Fruit fly (Drosophila melanogaster): ENCODE measurements around the gene Osi3.

Osi3 gene

dm6 chr3R:6222119-6222518 is 6.5 kb downstream of the Osi3 start (continued):
- TF ChIP-seq CG2678 (tag; optimal IDR thresholded peaks at IDR 0.05) (peak; percentile 13), CHES-1-like (GFP tag; optimal IDR thresholded peaks at IDR 0.05) (no peak), fd102C (GFP tag; optimal IDR thresholded peaks at IDR 0.05) (no peak), croc (GFP tag; conservative IDR thresholded peaks at IDR 0.05) (no peak), row (GFP tag; IDR thresholded peaks at IDR 0.05) (0 out of 3 replicates have a peak, but pooled peaks have one; percentile 6), D (optimal IDR thresholded peaks at IDR 0.05) (no peak), D (GFP tag; optimal IDR thresholded peaks at IDR 0.05) (peak; percentile 3), dmrt99B (tag; optimal IDR thresholded peaks at IDR 0.05) (peak; percentile 17), CG6254 (GFP tag; optimal IDR thresholded peaks at IDR 0.05) (no peak), Hr39 (optimal IDR thresholded peaks at IDR 0.05) (no peak), Sox100B (GFP tag; optimal IDR thresholded peaks at IDR 0.05) (peak; percentile 16)

- no peak for TF ChIP-seq so (GFP tag; IDR thresholded peaks at IDR 0.05)
- TF ChIP-seq CG34224 (GFP tag; IDR thresholded peaks at IDR 0.05; ENCODE audit: partially characterized antibody): no peak
- no peak for TF ChIP-seq CG14441 (GFP tag; IDR thresholded peaks at IDR 0.05)
- no peak for TF ChIP-seq CG13287 (GFP tag; IDR thresholded peaks at IDR 0.05; ENCODE audit: partially characterized antibody)
- TF ChIP-seq phol (tag; optimal IDR thresholded peaks at IDR 0.05): no peak
- TF ChIP-seq CG5245 (GFP tag; optimal IDR thresholded peaks at IDR 0.05): no peak
- no peak for TF ChIP-seq caup (GFP tag; optimal IDR thresholded peaks at IDR 0.05; ENCODE audit: severe bottlenecking)
- no peak for TF ChIP-seq CG8478 (optimal IDR thresholded peaks at IDR 0.05)
- peak; percentile 60 for TF ChIP-seq abd-A (tag; optimal IDR thresholded peaks at IDR 0.05)
- no peak for TF ChIP-seq NK7.1 (GFP tag; optimal IDR thresholded peaks at IDR 0.05)
- no peak for TF ChIP-seq CG11456 (GFP tag; IDR thresholded peaks at IDR 0.05)
- TF ChIP-seq Vsx1 (GFP tag; optimal IDR thresholded peaks at IDR 0.05): no peak
- TF ChIP-seq CG16813 (GFP tag; IDR thresholded peaks at IDR 0.05; ENCODE audit: partially characterized antibody): no peak
- TF ChIP-seq gsb-n (tag; optimal IDR thresholded peaks at IDR 0.05): no peak
- TF ChIP-seq HmgZ (tag; optimal IDR thresholded peaks at IDR 0.05): no peak
- TF ChIP-seq CG12219 (GFP tag; optimal IDR thresholded peaks at IDR 0.05): no peak
- TF ChIP-seq Dp (GFP tag; optimal IDR thresholded peaks at IDR 0.05): no peak
- TF ChIP-seq hbn (GFP tag; IDR thresholded peaks at IDR 0.05; ENCODE audit: partially characterized antibody): no peak
- no peak for TF ChIP-seq CG2889 (GFP tag; IDR thresholded peaks at IDR 0.05)
- no peak for TF ChIP-seq D19B (GFP tag; optimal IDR thresholded peaks at IDR 0.05)
- TF ChIP-seq Hr78 (GFP tag; optimal IDR thresholded peaks at IDR 0.05): peak in 1 of 2 experiments; percentile 32
- TF ChIP-seq Mad (GFP tag; optimal IDR thresholded peaks at IDR 0.05): no peak
- no peak for TF ChIP-seq D19A (tag; optimal IDR thresholded peaks at IDR 0.05)
- no peak for TF ChIP-seq tx (GFP tag; optimal IDR thresholded peaks at IDR 0.05)
- TF ChIP-seq pb (GFP tag; optimal IDR thresholded peaks at IDR 0.05): no peak
- TF ChIP-seq onecut (GFP tag; IDR thresholded peaks at IDR 0.05): no peak
- TF ChIP-seq insv (GFP tag; optimal IDR thresholded peaks at IDR 0.05): no peak
- peak; percentile 14 for TF ChIP-seq pros (GFP tag; optimal IDR thresholded peaks at IDR 0.05)
- no peak for TF ChIP-seq Aef1 (GFP tag; IDR thresholded peaks at IDR 0.05)
- no peak for TF ChIP-seq CG14710 (tag; optimal IDR thresholded peaks at IDR 0.05)
- no peak for TF ChIP-seq Doc3 (GFP tag; IDR thresholded peaks at IDR 0.05; ENCODE audit: partially characterized antibody)
- TF ChIP-seq Rfx (GFP tag; IDR thresholded peaks at IDR 0.05): no peak
- TF ChIP-seq z (GFP tag; IDR thresholded peaks at IDR 0.05): no peak
- peak; percentile 34 for TF ChIP-seq kni (GFP tag; optimal IDR thresholded peaks at IDR 0.05)
- no peak for TF ChIP-seq CG18476 (GFP tag; optimal IDR thresholded peaks at IDR 0.05)
- no peak for TF ChIP-seq tll (GFP tag; optimal IDR thresholded peaks at IDR 0.05)
- no peak for TF ChIP-seq ranshi (GFP tag; IDR thresholded peaks at IDR 0.05)
- TF ChIP-seq CG13775 (GFP tag; optimal IDR thresholded peaks at IDR 0.05): no peak
- TF ChIP-seq nau (GFP tag; optimal IDR thresholded peaks at IDR 0.05): no peak
These were observed 10.5 kb downstream of the Osi3 start for dm6 chr3R:6226156-6226555.

Measured in whole organism, embryonic.